Fruit fly (Drosophila melanogaster) whole organism, pupa: Measurements from ENCODE around the gene CG9356.

ENCODE experiments used
- CG10348 ChIP-seq: fragments of 200-800 bp; sonication (Bioruptor generic); IDR thresholded peaks from 2 replicates; pipeline ENCODE4 v1.3.6; 2022; ENCODE audit warnings: missing biosample characterization, missing genetic modification characterization
- D1 ChIP-seq: fragments of 200-800 bp; sonication (Bioruptor generic); optimal IDR thresholded peaks from 2 replicates; lab custom pipeline; 2018; ENCODE audit warnings: missing biosample characterization, mild to moderate bottlenecking, missing genetic modification characterization, moderate library complexity
- EcR ChIP-seq: fragments of 200-800 bp; sonication (Bioruptor generic); optimal IDR thresholded peaks from 3 replicates; lab custom pipeline; 2019; ENCODE audit warnings: missing biosample characterization, missing genetic modification characterization, mild to moderate bottlenecking, moderate library complexity, missing genetic modification reagents
- Pif1A ChIP-seq: fragments of 200-800 bp; sonication (Bioruptor generic); optimal IDR thresholded peaks from 3 replicates; lab custom pipeline; 2016; ENCODE audit warnings: missing biosample characterization, missing genetic modification characterization
- Pif1B ChIP-seq: fragments of 200-800 bp; sonication (Bioruptor generic); optimal IDR thresholded peaks from 3 replicates; lab custom pipeline; 2016; ENCODE audit warnings: missing biosample characterization, missing genetic modification characterization
- gl ChIP-seq: fragments of 200-800 bp; sonication (Bioruptor generic); optimal IDR thresholded peaks from 2 replicates; lab custom pipeline; 2018; ENCODE audit warnings: missing biosample characterization, mild to moderate bottlenecking, missing genetic modification characterization
- rn ChIP-seq: fragments of 200-800 bp; sonication (Bioruptor generic); IDR thresholded peaks from 2 replicates; pipeline ENCODE4 v1.3.6; 2022; ENCODE audit warnings: missing biosample characterization, missing genetic modification characterization

DNA sequence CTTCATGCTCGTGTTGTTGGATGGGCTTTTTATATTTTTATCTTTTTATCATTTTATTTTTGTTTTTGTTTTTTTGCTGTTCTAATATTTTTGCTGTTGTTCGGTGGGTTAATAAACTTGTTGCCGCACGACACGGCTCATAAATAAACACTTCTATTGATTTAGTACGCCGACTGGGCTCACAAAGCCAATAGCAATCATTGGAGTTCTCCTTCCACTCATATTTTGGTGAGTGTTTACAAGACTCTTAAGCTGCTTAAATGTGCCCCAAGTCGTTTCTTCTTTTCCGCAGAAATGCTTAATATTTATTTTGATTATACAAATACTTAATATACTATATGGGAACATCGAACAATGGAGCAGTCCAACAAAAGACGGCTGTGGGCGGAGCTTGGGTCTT, 13.9 kb downstream of the CG9356 start:
- no peak for TF ChIP-seq CG10348 (GFP tag; lab: Robert Waterston, UW)
- TF ChIP-seq D1 (tag; lab: Kevin White, UChicago) = no peak
- TF ChIP-seq gl (tag; lab: Kevin White, UChicago) = no peak
- no peak for TF ChIP-seq rn (GFP tag; lab: Robert Waterston, UW)
- no peak for TF ChIP-seq Pif1B (GFP tag; lab: Kevin White, UChicago)
- no peak for TF ChIP-seq Pif1A
- no peak for TF ChIP-seq EcR (GFP tag; lab: Kevin White, UChicago)
